Worm (Caenorhabditis elegans): ENCODE measurements around the gene C14C6.5.

- TF ChIP-seq drap-1 (GFP tag; optimal IDR thresholded peaks at IDR 0.05) (no peak), ces-1 (GFP tag; optimal IDR thresholded peaks at IDR 0.05) (no peak), unc-39 (tag; optimal IDR thresholded peaks at IDR 0.05) (no peak), ceh-39 (tag; optimal IDR thresholded peaks at IDR 0.05) (no peak), snpc-4 (tag; optimal IDR thresholded peaks at IDR 0.05) (no peak), mls-2 (tag; optimal IDR thresholded peaks at IDR 0.05) (no peak), sem-2 (GFP tag; optimal IDR thresholded peaks at IDR 0.05) (no peak), blmp-1 (tag; optimal IDR thresholded peaks at IDR 0.05) (no peak), nhr-76 (tag; optimal IDR thresholded peaks at IDR 0.05) (no peak), cnd-1 (tag; optimal IDR thresholded peaks at IDR 0.05) (no peak), bed-3 (GFP tag; optimal IDR thresholded peaks at IDR 0.05) (no peak)
Observed at ce11 chrV:534176-534575, 2.3 kb upstream of the C14C6.5 start, which contains the start of gene nhr-132.
